Fruit fly (Drosophila melanogaster): ENCODE results near the gene Phyhd1.
A peak's percentile ranks its signal among the peaks of the same experiment; 100 is the strongest.

dm6 chr3R:10675101-10675500, 5.6 kb downstream of the Phyhd1 start:
- TF ChIP-seq CG7101 (tag; optimal IDR thresholded peaks at IDR 0.05) (no peak), kay (GFP tag; ENCODE audit: borderline replicate concordance) (no peak), Clk (GFP tag; optimal IDR thresholded peaks at IDR 0.05) (no peak), CG7045 (GFP tag; optimal IDR thresholded peaks at IDR 0.05) (no peak), CG1620 (GFP tag; optimal IDR thresholded peaks at IDR 0.05) (peak; percentile 43), ovo (GFP tag; optimal IDR thresholded peaks at IDR 0.05) (no peak)
